Worm (Caenorhabditis elegans) whole organism, young adult: ENCODE results near the gene cyc-2.1.
"Not testable (repeated sequence)": the region's sequence is repeated elsewhere in the genome, so short reads cannot be mapped to it uniquely, and the experiment has no call there.

ENCODE experiments used
- B0035.1 ChIP-seq: sonication (generic microtip); optimal IDR thresholded peaks from 2 replicates; lab custom pipeline; 2016; ENCODE audit warnings: missing genetic modification characterization, mild to moderate bottlenecking, missing compliant biosample characterization, missing genotype, missing genetic modification reagents
- B0261.1 ChIP-seq: sonication (generic microtip); optimal IDR thresholded peaks from 2 replicates; lab custom pipeline; 2016; ENCODE audit warnings: mild to moderate bottlenecking, missing genetic modification characterization, moderate library complexity, missing compliant biosample characterization
- C06A6.2 ChIP-seq: fragments of 200-800 bp; sonication (Bioruptor generic); conservative IDR thresholded peaks from 2 replicates; pipeline ENCODE4 v1.3.6; 2022; ENCODE audit warnings: missing genetic modification characterization, missing compliant biosample characterization
- C17E4.6 ChIP-seq: fragments of 200-800 bp; sonication (Bioruptor generic); IDR thresholded peaks from 2 replicates; pipeline ENCODE4 v1.3.6; 2022; ENCODE audit warnings: missing genetic modification reagents, missing genetic modification characterization, missing compliant biosample characterization
- D2030.7 ChIP-seq: fragments of 200-800 bp; sonication (Bioruptor generic); IDR thresholded peaks from 2 replicates; pipeline ENCODE4 v1.3.6; 2022; ENCODE audit warnings: missing genetic modification reagents, missing genetic modification characterization, missing compliant biosample characterization
- F10E7.11 ChIP-seq: sonication (generic microtip); optimal IDR thresholded peaks from 2 replicates; lab custom pipeline; 2017; ENCODE audit warnings: mild to moderate bottlenecking, missing genetic modification characterization, moderate library complexity, missing compliant biosample characterization
- akir-1 ChIP-seq: fragments of 200-800 bp; sonication (Bioruptor generic); optimal IDR thresholded peaks from 2 replicates; lab custom pipeline; 2018; ENCODE audit warnings: mild to moderate bottlenecking, missing genetic modification characterization, moderate library complexity, missing compliant biosample characterization
- atf-7 ChIP-seq: sonication (generic microtip); optimal IDR thresholded peaks from 2 replicates; lab custom pipeline; 2017; ENCODE audit warnings: mild to moderate bottlenecking, missing genetic modification characterization, missing compliant biosample characterization
- attf-5 ChIP-seq: fragments of 200-800 bp; sonication (Bioruptor generic); optimal IDR thresholded peaks from 2 replicates; lab custom pipeline; 2018; ENCODE audit warnings: mild to moderate bottlenecking, missing genetic modification characterization, missing compliant biosample characterization
- cebp-1 ChIP-seq, 2 experiments: fragments of 200-800 bp in 1 of 2; sonication (Bioruptor generic) in 1 of 2; sonication (generic microtip) in 1 of 2; IDR thresholded peaks in 1 of 2; optimal IDR thresholded peaks in 1 of 2; 2 replicates each; pipeline versions ENCODE4 v1.3.6 to Lab custom; 2017 to 2022; ENCODE audit warnings: missing compliant biosample characterization in 2 of 2, missing genetic modification characterization in 2 of 2, mild to moderate bottlenecking in 1 of 2, missing genetic modification reagents in 1 of 2, moderate library complexity in 1 of 2
- dpl-1 ChIP-seq: fragments of 150-350 bp; optimal IDR thresholded peaks from 2 replicates; lab custom pipeline; 2014; ENCODE audit warnings: missing biosample characterization, missing genetic modification reagents, missing genetic modification characterization
- efl-1 ChIP-seq: fragments of 150-350 bp; optimal IDR thresholded peaks from 2 replicates; lab custom pipeline; 2014; ENCODE audit warnings: missing biosample characterization, missing genetic modification reagents, missing genetic modification characterization
- egl-44 ChIP-seq: fragments of 200-800 bp; sonication (Bioruptor generic); IDR thresholded peaks from 2 replicates; pipeline ENCODE4 v1.3.6; 2022; ENCODE audit warnings: missing genetic modification reagents, missing genetic modification characterization, missing compliant biosample characterization
- egrh-3 ChIP-seq: fragments of 200-800 bp; sonication (Bioruptor generic); IDR thresholded peaks from 2 replicates; pipeline ENCODE4 v1.3.6; 2022; ENCODE audit warnings: missing genetic modification reagents, missing genetic modification characterization, missing compliant biosample characterization
- hlh-12 ChIP-seq: sonication (generic microtip); optimal IDR thresholded peaks from 2 replicates; lab custom pipeline; 2016; ENCODE audit warnings: missing genetic modification characterization, missing compliant biosample characterization
- hmg-1.2 ChIP-seq: fragments of 200-800 bp; sonication (Bioruptor generic); IDR thresholded peaks from 2 replicates; pipeline ENCODE4 v1.3.6; 2022; ENCODE audit warnings: missing genetic modification reagents, missing genetic modification characterization, missing compliant biosample characterization
- lin-35 ChIP-seq, 3 experiments: fragments of 150-350 bp in 2 of 3; sonication (generic microtip) in 1 of 3; optimal IDR thresholded peaks; 2 replicates each; lab custom pipeline; 2014 to 2018; ENCODE audit warnings: missing biosample characterization in 3 of 3, missing genetic modification characterization in 3 of 3, missing genetic modification reagents in 3 of 3
- lin-40 ChIP-seq: sonication (generic microtip); optimal IDR thresholded peaks from 2 replicates; lab custom pipeline; 2016; ENCODE audit warnings: missing genetic modification characterization, mild to moderate bottlenecking, missing compliant biosample characterization, missing genotype, missing genetic modification reagents
- lsl-1 ChIP-seq: fragments of 200-800 bp; sonication (Bioruptor generic); optimal IDR thresholded peaks from 2 replicates; lab custom pipeline; 2018; ENCODE audit warnings: mild to moderate bottlenecking, missing genetic modification characterization, moderate library complexity, missing compliant biosample characterization
- lsy-27 ChIP-seq: sonication (generic microtip); optimal IDR thresholded peaks from 2 replicates; lab custom pipeline; 2017; ENCODE audit warnings: missing genetic modification characterization, mild to moderate bottlenecking, missing compliant biosample characterization, antibody characterized with exemption, missing genotype, borderline replicate concordance; ENCODE audit not compliant: insufficient read depth
- madf-8 ChIP-seq: fragments of 200-800 bp; sonication (Bioruptor generic); conservative IDR thresholded peaks from 2 replicates; pipeline ENCODE4 v1.3.6; 2022; ENCODE audit warnings: missing genetic modification reagents, missing genetic modification characterization, missing compliant biosample characterization
- mcd-1 ChIP-seq: fragments of 200-800 bp; sonication (Bioruptor generic); IDR thresholded peaks from 2 replicates; pipeline ENCODE4 v1.3.6; 2022; ENCODE audit warnings: missing genetic modification reagents, missing genetic modification characterization, missing compliant biosample characterization
- nhr-80 ChIP-seq: sonication (generic microtip); optimal IDR thresholded peaks from 2 replicates; lab custom pipeline; 2016; ENCODE audit warnings: missing genetic modification characterization, missing compliant biosample characterization
- pha-4 ChIP-seq: fragments of 150-350 bp; sonication (generic microtip); optimal IDR thresholded peaks from 2 replicates; lab custom pipeline; 2014; ENCODE audit warnings: missing biosample characterization, missing genetic modification reagents, missing genetic modification characterization
- sea-2 ChIP-seq: fragments of 200-800 bp; sonication (Bioruptor generic); IDR thresholded peaks from 2 replicates; pipeline ENCODE4 v1.3.6; 2022; ENCODE audit warnings: missing genetic modification characterization, missing compliant biosample characterization
- snpc-4 ChIP-seq, 5 experiments: fragments of 150-350 bp in 1 of 5; sonication (generic microtip) in 4 of 5; optimal IDR thresholded peaks; 2 replicates each; lab custom pipeline; 2014 to 2018; ENCODE audit warnings: missing genetic modification characterization in 5 of 5, missing biosample characterization in 3 of 5, antibody characterized with exemption in 2 of 5, mild to moderate bottlenecking in 2 of 5, missing compliant biosample characterization in 2 of 5, missing genotype in 2 of 5, moderate library complexity in 2 of 5, missing genetic modification reagents in 1 of 5
- somi-1 ChIP-seq: fragments of 200-800 bp; sonication (Bioruptor generic); optimal IDR thresholded peaks from 2 replicates; lab custom pipeline; 2018; ENCODE audit warnings: mild to moderate bottlenecking, missing genetic modification characterization, missing compliant biosample characterization
- tbp1 ChIP-seq: fragments of 200-800 bp; sonication (Bioruptor generic); optimal IDR thresholded peaks from 2 replicates; lab custom pipeline; 2018; ENCODE audit warnings: mild to moderate bottlenecking, missing genetic modification characterization, missing compliant biosample characterization
- zfh-2 ChIP-seq: fragments of 200-800 bp; sonication (Bioruptor generic); conservative IDR thresholded peaks from 2 replicates; pipeline ENCODE4 v1.3.6; 2022; ENCODE audit warnings: missing genetic modification reagents, missing genetic modification characterization, missing compliant biosample characterization
- zim-3 ChIP-seq: sonication (generic microtip); optimal IDR thresholded peaks from 2 replicates; lab custom pipeline; 2017; ENCODE audit warnings: mild to moderate bottlenecking, missing genetic modification characterization, moderate library complexity, missing compliant biosample characterization
- ztf-18 ChIP-seq: sonication (generic microtip); optimal IDR thresholded peaks from 2 replicates; lab custom pipeline; 2016; ENCODE audit warnings: missing genotype, mild to moderate bottlenecking, missing genetic modification characterization, missing compliant biosample characterization

Gene cyc-2.1

DNA sequence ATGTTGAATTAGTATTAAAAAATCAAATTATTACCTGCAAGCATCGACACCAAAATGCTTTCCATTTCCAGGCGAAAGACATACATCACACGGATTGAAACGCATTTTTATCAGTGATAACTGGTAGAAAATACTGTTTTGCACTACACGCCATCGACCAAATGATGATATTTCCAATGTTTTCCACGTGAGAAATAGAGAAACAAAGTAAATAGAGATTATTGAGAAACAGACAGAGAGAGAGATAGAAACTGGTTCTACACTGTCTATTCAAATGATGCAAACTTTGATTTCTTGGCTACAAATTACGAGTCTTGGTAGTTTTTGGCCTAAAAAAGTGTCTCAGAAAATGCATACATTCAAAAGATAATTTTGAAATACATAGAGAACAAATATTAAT lies 39.5 kb upstream of the cyc-2.1 start, which contains the start of gene nhr-104:
Gene nhr-104 (minus strand): TSS at position 361 of the 400 bp plus-strand sequence.
- TF ChIP-seq C17E4.6 (GFP tag; lab: Robert Waterston, UW) (no peak), lsy-27 (tag; lab: Kevin White, UChicago) (no peak), lin-35 (GFP tag; optimal IDR thresholded peaks at IDR 0.05; lab: Kevin White, UChicago) (no peak), pha-4 (tag; lab: Kevin White, UChicago) (peak; percentile 56), efl-1 (GFP tag; lab: Kevin White, UChicago) (no peak), B0035.1 (tag; lab: Kevin White, UChicago) (no peak), madf-8 (GFP tag; lab: Robert Waterston, UW) (no peak), sea-2 (GFP tag; lab: Robert Waterston, UW) (no peak), egl-44 (GFP tag; lab: Robert Waterston, UW) (no peak), attf-5 (GFP tag; lab: Kevin White, UChicago) (peak; percentile 38), ztf-18 (tag; lab: Kevin White, UChicago) (no peak), nhr-80 (peak; percentile 80), lsl-1 (GFP tag; lab: Kevin White, UChicago) (no peak), lin-40 (tag; lab: Kevin White, UChicago) (peak; percentile 45), mcd-1 (GFP tag; lab: Robert Waterston, UW) (no peak), hlh-12 (tag; lab: Kevin White, UChicago) (no peak), akir-1 (no peak), hmg-1.2 (peak; percentile 45; the same call in 1 of the 2 replicates)

DNA sequence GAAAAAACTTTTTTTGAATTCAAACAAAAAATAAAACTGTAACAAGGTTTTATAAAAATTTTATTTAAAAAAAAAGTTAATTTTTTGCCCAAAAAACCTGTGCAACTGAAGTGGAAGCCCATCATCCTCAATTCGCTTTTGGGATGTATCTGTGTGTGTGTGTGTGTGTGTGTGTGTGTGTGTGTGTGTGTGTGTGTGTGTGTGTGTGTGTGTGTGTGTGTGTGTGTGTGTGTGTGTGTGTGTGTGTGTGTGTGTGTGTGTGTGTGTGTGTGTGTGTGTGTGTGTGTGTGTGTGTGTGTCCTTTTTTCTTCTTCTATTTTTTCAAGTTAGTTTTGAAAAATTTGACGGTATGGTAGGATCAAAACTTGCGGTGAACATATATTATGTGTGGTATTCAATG lies 35.9 kb upstream of the cyc-2.1 start:
- peak; percentile 5 for TF ChIP-seq tbp1
- TF ChIP-seq snpc-4 (GFP tag; optimal IDR thresholded peaks at IDR 0.05; lab: Kevin White, UChicago): not testable (repeated sequence)
- TF ChIP-seq snpc-4 (tag; optimal IDR thresholded peaks at IDR 0.05; lab: Kevin White, UChicago): peak in 1 of 4 experiments; percentile 52
- TF ChIP-seq hmg-1.2: peak; percentile 34; the same call in 1 of the 2 replicates
- peak; percentile 58; the same call in 1 of the 2 replicates for TF ChIP-seq egrh-3

- no peak for TF ChIP-seq B0261.1
- TF ChIP-seq hmg-1.2: peak; percentile 67
Measured at ce11 chrIV:4781123-4781522, 32.3 kb upstream of the cyc-2.1 start.

DNA sequence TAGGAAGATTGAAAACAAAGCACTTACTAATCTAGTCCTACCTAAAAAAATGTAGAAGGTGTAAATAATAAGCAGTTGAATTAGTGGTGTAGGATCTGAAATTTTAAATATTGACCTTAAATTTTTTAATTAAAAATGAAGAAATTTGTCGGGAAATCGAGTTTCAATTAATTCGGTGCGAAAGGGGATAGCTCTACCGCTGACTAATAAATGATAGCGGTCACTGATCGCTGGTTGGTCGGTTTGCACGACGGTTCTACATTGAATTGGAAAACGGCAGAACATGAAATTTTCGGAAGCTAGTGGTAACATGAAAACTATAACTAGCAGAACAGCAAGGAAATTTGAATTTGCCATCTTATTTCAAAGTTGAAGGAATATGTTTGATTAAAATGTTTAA lies 31.3 kb upstream of the cyc-2.1 start, which contains the start of gene set-15:
Gene set-15 (minus strand): TSS at position 101 of the 400 bp plus-strand sequence.
- TF ChIP-seq F10E7.11 (tag; lab: Kevin White, UChicago): no peak
- TF ChIP-seq lin-35 (GFP tag; optimal IDR thresholded peaks at IDR 0.05; lab: Kevin White, UChicago): no peak
- TF ChIP-seq C17E4.6 (GFP tag; lab: Robert Waterston, UW): no peak
- TF ChIP-seq atf-7: no peak
- no peak for TF ChIP-seq zfh-2
- no peak for TF ChIP-seq D2030.7 (GFP tag; lab: Robert Waterston, UW)
- TF ChIP-seq dpl-1 (GFP tag; lab: Kevin White, UChicago): no peak
- no peak for TF ChIP-seq hmg-1.2
- TF ChIP-seq cebp-1 (GFP tag; IDR thresholded peaks at IDR 0.05; lab: Robert Waterston, UW): no peak
- no peak for TF ChIP-seq cebp-1 (tag; optimal IDR thresholded peaks at IDR 0.05; lab: Kevin White, UChicago)
- no peak for TF ChIP-seq B0261.1
- no peak for TF ChIP-seq zim-3 (tag; lab: Kevin White, UChicago)
- TF ChIP-seq tbp1: no peak
- no peak for TF ChIP-seq C06A6.2 (GFP tag; lab: Robert Waterston, UW)
- no peak for TF ChIP-seq somi-1 (GFP tag; lab: Kevin White, UChicago)
